Worm (Caenorhabditis elegans): ENCODE results near the gene F25G6.1.

ce11 chrV:8560916-8561315 is 13.9 kb upstream of the F25G6.1 start, which contains the start of gene acr-16:
- TF ChIP-seq tab-1 (GFP tag; IDR thresholded peaks at IDR 0.05) (no peak), T22C8.4 (GFP tag; IDR thresholded peaks at IDR 0.05) (no peak), ref-1 (GFP tag; conservative IDR thresholded peaks at IDR 0.05) (no peak), ztf-29 (GFP tag; IDR thresholded peaks at IDR 0.05) (no peak), cog-1 (tag; optimal IDR thresholded peaks at IDR 0.05) (no peak), flt-1 (GFP tag; IDR thresholded peaks at IDR 0.05) (no peak), klf-2 (GFP tag; conservative IDR thresholded peaks at IDR 0.05) (no peak)
